Fruit fly (Drosophila melanogaster) whole organism, embryonic: ENCODE results near the gene CG32639.

ENCODE experiments used
- ATbp ChIP-seq: fragments of 200-800 bp; sonication (Bioruptor generic); optimal IDR thresholded peaks from 2 replicates; lab custom pipeline; 2017; ENCODE audit warnings: missing biosample characterization, mild to moderate bottlenecking, missing genetic modification characterization, missing genetic modification reagents
- Awh ChIP-seq: fragments of 200-800 bp; sonication (Bioruptor generic); IDR thresholded peaks from 2 replicates; pipeline ENCODE4, ENCODE4 v1.3.6; 2022; ENCODE audit warnings: missing biosample characterization, missing genetic modification characterization
- CG10431 ChIP-seq: fragments of 200-800 bp; sonication (Bioruptor generic); optimal IDR thresholded peaks from 3 replicates; lab custom pipeline; 2018; ENCODE audit warnings: missing biosample characterization, mild to moderate bottlenecking, missing genetic modification characterization
- CG10462 ChIP-seq: fragments of 200-800 bp; sonication (Bioruptor generic); optimal IDR thresholded peaks from 2 replicates; lab custom pipeline; 2016; ENCODE audit warnings: missing biosample characterization, missing genetic modification characterization
- CG11695 ChIP-seq: fragments of 200-800 bp; sonication (Bioruptor generic); IDR thresholded peaks from 3 replicates; pipeline ENCODE4 v1.3.6; 2022; ENCODE audit warnings: missing biosample characterization, missing genetic modification characterization
- CG11696 ChIP-seq: fragments of 200-800 bp; sonication (Bioruptor generic); IDR thresholded peaks from 2 replicates; pipeline ENCODE4 v1.3.6; 2022; ENCODE audit warnings: missing biosample characterization, missing genetic modification characterization
- CG13624 ChIP-seq: fragments of 200-800 bp; sonication (Bioruptor generic); optimal IDR thresholded peaks from 2 replicates; lab custom pipeline; 2016; ENCODE audit warnings: missing biosample characterization, missing genetic modification characterization
- CG13775 ChIP-seq: fragments of 200-800 bp; sonication (Bioruptor generic); optimal IDR thresholded peaks from 3 replicates; lab custom pipeline; 2017; ENCODE audit warnings: missing biosample characterization, mild to moderate bottlenecking, missing genetic modification characterization
- CG15073 ChIP-seq: fragments of 200-800 bp; sonication (Bioruptor generic); optimal IDR thresholded peaks from 2 replicates; lab custom pipeline; 2016; ENCODE audit warnings: missing biosample characterization, missing genetic modification characterization
- CG15696 ChIP-seq: fragments of 200-800 bp; sonication (Bioruptor generic); optimal IDR thresholded peaks from 2 replicates; lab custom pipeline; 2019; ENCODE audit warnings: missing biosample characterization, mild to moderate bottlenecking, missing genetic modification characterization, moderate library complexity
- CG1647 ChIP-seq: fragments of 200-800 bp; sonication (Bioruptor generic); optimal IDR thresholded peaks from 3 replicates; lab custom pipeline; 2016; ENCODE audit warnings: missing biosample characterization, missing genetic modification characterization
- CG30403 ChIP-seq: fragments of 200-800 bp; sonication (Bioruptor generic); optimal IDR thresholded peaks from 3 replicates; lab custom pipeline; 2016; ENCODE audit warnings: missing biosample characterization, missing genetic modification characterization
- CG30431 ChIP-seq: fragments of 200-800 bp; sonication (Bioruptor generic); optimal IDR thresholded peaks from 2 replicates; lab custom pipeline; 2017; ENCODE audit warnings: missing biosample characterization, missing genetic modification characterization
- CG3065 ChIP-seq: fragments of 200-800 bp; sonication (Bioruptor generic); optimal IDR thresholded peaks from 2 replicates; lab custom pipeline; 2016; ENCODE audit warnings: missing biosample characterization, missing genetic modification characterization
- CG31388 ChIP-seq: fragments of 200-800 bp; sonication (Bioruptor generic); optimal IDR thresholded peaks from 2 replicates; lab custom pipeline; 2016; ENCODE audit warnings: missing biosample characterization, missing genetic modification characterization
- CG31441 ChIP-seq: fragments of 200-800 bp; sonication (Bioruptor generic); IDR thresholded peaks from 2 replicates; pipeline ENCODE4 v1.3.6; 2022; ENCODE audit warnings: missing biosample characterization, missing genetic modification characterization
- CG3995 ChIP-seq: fragments of 200-800 bp; sonication (Bioruptor generic); optimal IDR thresholded peaks from 3 replicates; lab custom pipeline; 2016; ENCODE audit warnings: missing biosample characterization, missing genetic modification characterization
- CG4328 ChIP-seq: fragments of 200-800 bp; sonication (Bioruptor generic); optimal IDR thresholded peaks from 3 replicates; lab custom pipeline; 2017; ENCODE audit warnings: missing biosample characterization, missing genetic modification reagents, missing genetic modification characterization
- CG43689 ChIP-seq: fragments of 200-800 bp; sonication (Bioruptor generic); IDR thresholded peaks from 2 replicates; pipeline ENCODE4 v1.3.6; 2022; ENCODE audit warnings: missing biosample characterization, missing genetic modification characterization
- CG4730 ChIP-seq: fragments of 200-800 bp; sonication (Bioruptor generic); IDR thresholded peaks from 2 replicates; pipeline ENCODE4 v1.3.6; 2022; ENCODE audit warnings: missing biosample characterization, missing genetic modification characterization
- CG5180 ChIP-seq: fragments of 200-800 bp; sonication (Bioruptor generic); optimal IDR thresholded peaks from 3 replicates; lab custom pipeline; 2017; ENCODE audit warnings: missing biosample characterization, missing genetic modification characterization, mild to moderate bottlenecking, moderate library complexity, missing genetic modification reagents
- CG8765 ChIP-seq: fragments of 200-800 bp; sonication (Bioruptor generic); IDR thresholded peaks from 2 replicates; pipeline ENCODE4 v1.3.6; 2022; ENCODE audit warnings: missing biosample characterization, missing genetic modification characterization
- CG8924 ChIP-seq: fragments of 200-800 bp; optimal IDR thresholded peaks from 3 replicates; lab custom pipeline; 2019; ENCODE audit warnings: missing biosample characterization, mild to moderate bottlenecking, missing genetic modification characterization, moderate library complexity
- CG9727 ChIP-seq: fragments of 200-800 bp; sonication (Bioruptor generic); optimal IDR thresholded peaks from 3 replicates; lab custom pipeline; 2017; ENCODE audit warnings: missing biosample characterization, mild to moderate bottlenecking, missing genetic modification characterization
- CG9876 ChIP-seq: fragments of 200-800 bp; sonication (Bioruptor generic); optimal IDR thresholded peaks from 2 replicates; lab custom pipeline; 2016; ENCODE audit warnings: missing biosample characterization, missing genetic modification characterization
- CrebB ChIP-seq: fragments of 200-800 bp; sonication (Bioruptor generic); optimal IDR thresholded peaks from 3 replicates; lab custom pipeline; 2018; ENCODE audit warnings: missing biosample characterization, mild to moderate bottlenecking, missing genetic modification characterization
- Dbx ChIP-seq: fragments of 200-800 bp; sonication (Bioruptor generic); IDR thresholded peaks from 3 replicates; pipeline ENCODE4 v1.3.6; 2022; ENCODE audit warnings: missing biosample characterization, missing genetic modification characterization
- Dp ChIP-seq: fragments of 200-800 bp; sonication (Bioruptor generic); optimal IDR thresholded peaks from 2 replicates; lab custom pipeline; 2018; ENCODE audit warnings: missing biosample characterization, mild to moderate bottlenecking, missing genetic modification characterization, moderate library complexity
- Fer1 ChIP-seq: fragments of 200-800 bp; sonication (Bioruptor generic); optimal IDR thresholded peaks from 2 replicates; lab custom pipeline; 2017; ENCODE audit warnings: missing biosample characterization, mild to moderate bottlenecking, missing genetic modification characterization
- HLHmδ ChIP-seq: fragments of 200-800 bp; sonication (Bioruptor generic); optimal IDR thresholded peaks from 2 replicates; lab custom pipeline; 2018; ENCODE audit warnings: missing biosample characterization, mild to moderate bottlenecking, missing genetic modification characterization, moderate library complexity
- Sox100B ChIP-seq: fragments of 200-800 bp; sonication (Bioruptor generic); optimal IDR thresholded peaks from 3 replicates; lab custom pipeline; 2018; ENCODE audit warnings: missing biosample characterization, mild to moderate bottlenecking, missing genetic modification characterization
- Spps ChIP-seq: fragments of 200-800 bp; sonication (Bioruptor generic); optimal IDR thresholded peaks from 2 replicates; lab custom pipeline; 2018; ENCODE audit warnings: missing biosample characterization, mild to moderate bottlenecking, missing genetic modification characterization
- ac ChIP-seq: fragments of 200-800 bp; sonication (Bioruptor generic); optimal IDR thresholded peaks from 3 replicates; lab custom pipeline; 2017; ENCODE audit warnings: missing biosample characterization, mild to moderate bottlenecking, missing genetic modification characterization
- ase ChIP-seq: fragments of 200-800 bp; sonication (Bioruptor generic); IDR thresholded peaks from 3 replicates; pipeline ENCODE4 v1.3.6; 2022; ENCODE audit warnings: missing biosample characterization, missing genetic modification characterization
- bcd ChIP-seq: fragments of 200-800 bp; sonication (Bioruptor generic); optimal IDR thresholded peaks from 2 replicates; lab custom pipeline; 2017; ENCODE audit warnings: missing biosample characterization, mild to moderate bottlenecking, missing genetic modification characterization
- br ChIP-seq: fragments of >200 bp; optimal IDR thresholded peaks from 2 replicates; lab custom pipeline; 2017
- crol ChIP-seq: fragments of 200-800 bp; sonication (Bioruptor generic); IDR thresholded peaks from 2 replicates; pipeline ENCODE4 v1.3.6; 2022; ENCODE audit warnings: missing biosample characterization, missing genetic modification characterization
- da ChIP-seq: fragments of 200-800 bp; sonication (Bioruptor generic); optimal IDR thresholded peaks from 2 replicates; lab custom pipeline; 2016; ENCODE audit warnings: missing biosample characterization, missing genetic modification characterization
- dm ChIP-seq: fragments of 200-800 bp; sonication (Bioruptor generic); optimal IDR thresholded peaks from 3 replicates; lab custom pipeline; 2016; ENCODE audit warnings: missing biosample characterization, missing genetic modification characterization
- dpn ChIP-seq, 2 experiments: fragments of 200-800 bp; sonication (Bioruptor generic); optimal IDR thresholded peaks; 3 replicates each; lab custom pipeline; 2016; ENCODE audit warnings: missing biosample characterization in 2 of 2, missing genetic modification characterization in 2 of 2
- fru ChIP-seq: fragments of >200 bp; optimal IDR thresholded peaks from 2 replicates; lab custom pipeline; 2017
- gem ChIP-seq: fragments of 200-800 bp; sonication (Bioruptor generic); optimal IDR thresholded peaks from 2 replicates; lab custom pipeline; 2019; ENCODE audit warnings: missing biosample characterization, mild to moderate bottlenecking, missing genetic modification characterization, moderate library complexity
- hkb ChIP-seq, 2 experiments: fragments of 200-800 bp in 1 of 2; fragments of >200 bp in 1 of 2; sonication (Bioruptor generic) in 1 of 2; IDR thresholded peaks in 1 of 2; optimal IDR thresholded peaks in 1 of 2; 2 replicates each; pipeline versions ENCODE4 v1.3.6 to Lab custom; 2017 to 2022; ENCODE audit warnings: missing biosample characterization in 1 of 2, missing genetic modification characterization in 1 of 2
- ind ChIP-seq: fragments of 200-800 bp; sonication (Bioruptor generic); optimal IDR thresholded peaks from 3 replicates; lab custom pipeline; 2016; ENCODE audit warnings: missing biosample characterization, missing genetic modification characterization
- onecut ChIP-seq: fragments of 200-800 bp; sonication (Bioruptor generic); IDR thresholded peaks from 2 replicates; pipeline ENCODE4 v1.3.6; 2022; ENCODE audit warnings: missing biosample characterization, missing genetic modification characterization
- phol ChIP-seq: fragments of 200-800 bp; sonication (Bioruptor generic); optimal IDR thresholded peaks from 3 replicates; lab custom pipeline; 2018; ENCODE audit warnings: missing biosample characterization, mild to moderate bottlenecking, missing genetic modification characterization, moderate library complexity
- pnt ChIP-seq: fragments of 200-800 bp; sonication (Bioruptor generic); optimal IDR thresholded peaks from 3 replicates; lab custom pipeline; 2016; ENCODE audit warnings: missing biosample characterization, missing genetic modification characterization
- tap ChIP-seq: fragments of 200-800 bp; optimal IDR thresholded peaks from 3 replicates; lab custom pipeline; 2019; ENCODE audit warnings: missing biosample characterization, mild to moderate bottlenecking, missing genetic modification characterization, moderate library complexity
- trh ChIP-seq: fragments of 200-800 bp; sonication (Bioruptor generic); optimal IDR thresholded peaks from 2 replicates; lab custom pipeline; 2016; ENCODE audit warnings: missing biosample characterization, missing genetic modification characterization
- unc-4 ChIP-seq: fragments of 200-800 bp; sonication (Bioruptor generic); IDR thresholded peaks from 2 replicates; pipeline ENCODE4 v1.3.6; 2022; ENCODE audit warnings: missing biosample characterization, missing genetic modification characterization; ENCODE audit not compliant: partially characterized antibody
- yki ChIP-seq: fragments of >200 bp; optimal IDR thresholded peaks from 3 replicates; lab custom pipeline; 2018
- z ChIP-seq: fragments of 200-800 bp; sonication (Bioruptor generic); IDR thresholded peaks from 3 replicates; pipeline ENCODE4 v1.3.6; 2022; ENCODE audit warnings: missing biosample characterization, missing genetic modification characterization
- zf30C ChIP-seq: fragments of 200-800 bp; sonication (Bioruptor generic); optimal IDR thresholded peaks from 3 replicates; lab custom pipeline; 2018; ENCODE audit warnings: missing biosample characterization, mild to moderate bottlenecking, missing genetic modification characterization

Gene CG32639

DNA sequence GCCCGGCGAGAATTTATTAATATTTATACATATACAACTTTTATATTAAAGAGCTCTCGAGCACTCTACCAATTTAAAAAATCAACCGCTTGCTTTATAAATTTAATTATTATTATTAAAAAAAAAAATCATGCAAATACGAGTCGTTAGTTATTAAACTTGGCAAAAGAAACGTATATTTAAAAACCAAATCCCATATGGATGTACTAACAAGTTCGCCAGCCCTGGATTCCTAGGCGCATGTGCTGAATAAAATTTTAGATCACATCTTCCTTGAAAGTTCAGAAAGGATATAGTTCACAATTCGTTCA is 22.3 kb upstream of the CG32639 start, which contains the start of gene comt (continued):
- TF ChIP-seq Fer1 (GFP tag; lab: Kevin White, UChicago) (peak; percentile 68), gem (tag; lab: Kevin White, UChicago) (peak; percentile 84), zf30C (no peak), CG31388 (no peak), CrebB (tag; lab: Kevin White, UChicago) (no peak), CG9727 (GFP tag; lab: Kevin White, UChicago) (peak; percentile 74), CG3065 (GFP tag; lab: Kevin White, UChicago) (no peak), CG8924 (tag; lab: Kevin White, UChicago) (peak; percentile 70), CG11695 (peak; percentile 68; the same call in 2 of the 3 replicates), fru (lab: Kevin White, UChicago) (no peak), CG15696 (tag; lab: Kevin White, UChicago) (peak; percentile 75), dm (no peak), unc-4 (GFP tag; lab: Robert Waterston, UW) (no peak), CG30403 (GFP tag; lab: Kevin White, UChicago) (peak; percentile 63), onecut (GFP tag; lab: Robert Waterston, UW) (no peak), ac (GFP tag; lab: Kevin White, UChicago) (no peak), CG43689 (GFP tag; lab: Robert Waterston, UW) (no peak), CG4328 (GFP tag; lab: Kevin White, UChicago) (peak; percentile 20), CG10462 (GFP tag; lab: Kevin White, UChicago) (peak; percentile 41), CG10431 (GFP tag; lab: Kevin White, UChicago) (no peak), hkb (optimal IDR thresholded peaks at IDR 0.05; lab: Kevin White, UChicago) (no peak), hkb (GFP tag; IDR thresholded peaks at IDR 0.05; lab: Robert Waterston, UW) (peak; percentile 70), ase (GFP tag; lab: Robert Waterston, UW) (0 out of 3 replicates have a peak, but pooled peaks have one; percentile 36), phol (tag; lab: Kevin White, UChicago) (peak; percentile 75), ind (GFP tag; lab: Kevin White, UChicago) (peak; percentile 40), CG30431 (peak; percentile 9), tap (tag; lab: Kevin White, UChicago) (peak; percentile 45), br (lab: Kevin White, UChicago) (no peak), CG15073 (GFP tag; lab: Kevin White, UChicago) (no peak), CG4730 (GFP tag; lab: Robert Waterston, UW) (no peak), CG8765 (GFP tag; lab: Robert Waterston, UW) (no peak), Sox100B (GFP tag; lab: Kevin White, UChicago) (peak; percentile 79), CG13775 (GFP tag; lab: Kevin White, UChicago) (peak; percentile 73), dpn (GFP tag; optimal IDR thresholded peaks at IDR 0.05; lab: Kevin White, UChicago) (peak in 1 of 2 experiments; percentile 57), Dp (GFP tag; lab: Kevin White, UChicago) (peak; percentile 32), da (GFP tag; lab: Kevin White, UChicago) (no peak), bcd (no peak), Spps (tag; lab: Kevin White, UChicago) (peak; percentile 46), Dbx (GFP tag; lab: Robert Waterston, UW) (0 out of 3 replicates have a peak, but pooled peaks have one; percentile 59), CG13624 (GFP tag; lab: Kevin White, UChicago) (no peak), ATbp (peak; percentile 35), Awh (GFP tag; lab: Robert Waterston, UW) (peak; percentile 74), z (no peak), HLHmδ (GFP tag; lab: Kevin White, UChicago) (no peak), yki (no peak), CG11696 (GFP tag; lab: Robert Waterston, UW) (0 out of 2 replicates have a peak, but pooled peaks have one; percentile 30), pnt (no peak), CG1647 (GFP tag; lab: Kevin White, UChicago) (no peak), crol (GFP tag; lab: Robert Waterston, UW) (no peak), trh (GFP tag; lab: Kevin White, UChicago) (no peak), CG31441 (GFP tag; lab: Robert Waterston, UW) (peak; percentile 76), CG3995 (no peak), CG9876 (no peak), CG5180 (no peak)
